Worm (Caenorhabditis elegans): Measurements from ENCODE around the gene cyn-11.
A peak's percentile ranks its signal among the peaks of the same experiment; 100 is the strongest.

Gene cyn-11

ce11 chrII:8716231-8716878 is at the start of gene cyn-11, which contains the start of gene T01B7.5:
Gene cyn-11, minus strand, starts transcription at chrII:8716281.
Gene T01B7.5, plus strand, starts transcription at chrII:8716828.
- TF ChIP-seq ztf-11 (tag; optimal IDR thresholded peaks at IDR 0.05), result no peak
- no peak for TF ChIP-seq efl-3 (GFP tag; optimal IDR thresholded peaks at IDR 0.05)
- TF ChIP-seq dsc-1 (tag; optimal IDR thresholded peaks at IDR 0.05), result no peak
- no peak for TF ChIP-seq lin-13 (GFP tag; optimal IDR thresholded peaks at IDR 0.05)
- TF ChIP-seq lir-3 (tag; optimal IDR thresholded peaks at IDR 0.05; ENCODE audit: poor library complexity), result no peak
- no peak for TF ChIP-seq unc-62 (GFP tag; optimal IDR thresholded peaks at IDR 0.05)
- peak; percentile 33 for TF ChIP-seq nhr-20 (tag; optimal IDR thresholded peaks at IDR 0.05)
- TF ChIP-seq mab-9 (GFP tag; IDR thresholded peaks at IDR 0.05), result no peak
- TF ChIP-seq nhr-237 (tag; optimal IDR thresholded peaks at IDR 0.05), result no peak
- no peak for TF ChIP-seq sox-4 (tag; optimal IDR thresholded peaks at IDR 0.05)
- TF ChIP-seq elt-3 (tag; optimal IDR thresholded peaks at IDR 0.05), result no peak
- TF ChIP-seq nhr-11 (tag; optimal IDR thresholded peaks at IDR 0.05), result no peak
- TF ChIP-seq F16B12.6 (tag; optimal IDR thresholded peaks at IDR 0.05), result no peak
- no peak for TF ChIP-seq pag-3 (tag; optimal IDR thresholded peaks at IDR 0.05; ENCODE audit: borderline replicate concordance, insufficient read depth)
- TF ChIP-seq swsn-7 (tag; optimal IDR thresholded peaks at IDR 0.05), result peak; percentile 12
- no peak for TF ChIP-seq zip-4 (GFP tag; optimal IDR thresholded peaks at IDR 0.05)
- TF ChIP-seq unc-98 (GFP tag; IDR thresholded peaks at IDR 0.05), result no peak
- no peak for TF ChIP-seq nhr-85 (tag)
- TF ChIP-seq C34B4.2 (tag; optimal IDR thresholded peaks at IDR 0.05), result no peak
- TF ChIP-seq hpl-2 (GFP tag; optimal IDR thresholded peaks at IDR 0.05), result no peak
- TF ChIP-seq nhr-19 (GFP tag; conservative IDR thresholded peaks at IDR 0.05), result 0 out of 2 replicates have a peak, but pooled peaks have one; percentile 20
- no peak for TF ChIP-seq ztf-4 (tag; optimal IDR thresholded peaks at IDR 0.05)
- TF ChIP-seq ama-1 (optimal IDR thresholded peaks at IDR 0.05), result no peak
- TF ChIP-seq fos-1 (tag; optimal IDR thresholded peaks at IDR 0.05), result no peak
- no peak for TF ChIP-seq unc-30 (tag; optimal IDR thresholded peaks at IDR 0.05)
- TF ChIP-seq nhr-47 (tag; optimal IDR thresholded peaks at IDR 0.05), result peak; percentile 4
- peak in 1 of 3 experiments; percentile 18 for TF ChIP-seq ceh-82 (tag; optimal IDR thresholded peaks at IDR 0.05)
- no peak for TF ChIP-seq nhr-84 (tag; optimal IDR thresholded peaks at IDR 0.05)
- TF ChIP-seq nhr-90 (tag; optimal IDR thresholded peaks at IDR 0.05; ENCODE audit: poor library complexity), result no peak
- TF ChIP-seq egl-13 (tag; optimal IDR thresholded peaks at IDR 0.05), result no peak
- peak; percentile 9 to 40 for TF ChIP-seq lin-35 (GFP tag; optimal IDR thresholded peaks at IDR 0.05)
- TF ChIP-seq mef-2 (tag; optimal IDR thresholded peaks at IDR 0.05), result no peak
- TF ChIP-seq dpl-1 (GFP tag; optimal IDR thresholded peaks at IDR 0.05), result peak; percentile 2 to 54 (median 7)
- TF ChIP-seq fkh-4 (tag; optimal IDR thresholded peaks at IDR 0.05; ENCODE audit: borderline replicate concordance), result no peak
- no peak for TF ChIP-seq mdl-1 (tag; optimal IDR thresholded peaks at IDR 0.05)
- TF ChIP-seq mep-1 (tag; optimal IDR thresholded peaks at IDR 0.05), result peak; percentile 47
- TF ChIP-seq xbp-1 (tag; optimal IDR thresholded peaks at IDR 0.05), result peak; percentile 12
- no peak for TF ChIP-seq ets-5 (GFP tag; IDR thresholded peaks at IDR 0.05)
- TF ChIP-seq hlh-4 (tag; optimal IDR thresholded peaks at IDR 0.05), result no peak
- TF ChIP-seq elt-2 (tag; optimal IDR thresholded peaks at IDR 0.05), result no peak
- TF ChIP-seq blmp-1 (tag; optimal IDR thresholded peaks at IDR 0.05), result peak; percentile 52
- no peak for TF ChIP-seq tbx-2 (tag; optimal IDR thresholded peaks at IDR 0.05)
- peak; percentile 23 for TF ChIP-seq nhr-71 (tag; optimal IDR thresholded peaks at IDR 0.05)
- TF ChIP-seq pqm-1 (tag; optimal IDR thresholded peaks at IDR 0.05), result no peak
- no peak for TF ChIP-seq ces-1 (GFP tag; optimal IDR thresholded peaks at IDR 0.05)
- peak; percentile 40 for TF ChIP-seq snu-23 (GFP tag; optimal IDR thresholded peaks at IDR 0.05)
- no peak for TF ChIP-seq irx-1 (tag; optimal IDR thresholded peaks at IDR 0.05)
- TF ChIP-seq jun-1 (tag; optimal IDR thresholded peaks at IDR 0.05), result no peak
- no peak for TF ChIP-seq sup-37 (GFP tag; optimal IDR thresholded peaks at IDR 0.05)
- no peak for TF ChIP-seq fkh-8 (tag; optimal IDR thresholded peaks at IDR 0.05)
- TF ChIP-seq C16A3.4 (tag; optimal IDR thresholded peaks at IDR 0.05), result peak; percentile 31
- TF ChIP-seq fkh-10 (GFP tag; optimal IDR thresholded peaks at IDR 0.05), result no peak
- no peak for TF ChIP-seq aly-2 (tag; optimal IDR thresholded peaks at IDR 0.05)
